Worm (Caenorhabditis elegans) whole organism, L1 larva: ENCODE data around the gene T26A5.8.

ENCODE experiments used
- C04F5.9 ChIP-seq: sonication (generic microtip); optimal IDR thresholded peaks from 2 replicates; lab custom pipeline; 2016; ENCODE audit warnings: missing genetic modification characterization, missing compliant biosample characterization
- C34B4.2 ChIP-seq: sonication (generic microtip); optimal IDR thresholded peaks from 2 replicates; lab custom pipeline; 2017; ENCODE audit warnings: mild to moderate bottlenecking, missing genetic modification characterization, missing compliant biosample characterization
- F16B12.6 ChIP-seq: fragments of 150-350 bp; optimal IDR thresholded peaks from 2 replicates; lab custom pipeline; 2014; ENCODE audit warnings: missing biosample characterization, missing genetic modification characterization
- Y116A8C.19 ChIP-seq: sonication (generic microtip); optimal IDR thresholded peaks from 2 replicates; lab custom pipeline; 2016; ENCODE audit warnings: missing compliant biosample characterization, missing genetic modification characterization, borderline replicate concordance
- alr-1 ChIP-seq: fragments of 200-800 bp; sonication (Bioruptor generic); optimal IDR thresholded peaks from 2 replicates; lab custom pipeline; 2018; ENCODE audit warnings: borderline replicate concordance, mild to moderate bottlenecking, missing genetic modification characterization, missing compliant biosample characterization
- aly-2 ChIP-seq: fragments of 150-350 bp; optimal IDR thresholded peaks from 2 replicates; lab custom pipeline; 2014; ENCODE audit warnings: missing biosample characterization, missing genetic modification characterization
- ama-1 ChIP-seq: fragments of 150-350 bp; optimal IDR thresholded peaks from 2 replicates; lab custom pipeline; 2014
- ceh-8 ChIP-seq: fragments of 200-800 bp; sonication (Bioruptor generic); optimal IDR thresholded peaks from 2 replicates; lab custom pipeline; 2018; ENCODE audit warnings: mild to moderate bottlenecking, missing genetic modification characterization, moderate library complexity, missing compliant biosample characterization
- ceh-82 ChIP-seq, 3 experiments: fragments of 150-350 bp in 1 of 3; sonication (generic microtip) in 2 of 3; optimal IDR thresholded peaks; 2 replicates each; lab custom pipeline; 2014 to 2017; ENCODE audit warnings: missing biosample characterization in 3 of 3, missing genetic modification characterization in 3 of 3
- ces-1 ChIP-seq: fragments of 150-350 bp; optimal IDR thresholded peaks from 2 replicates; lab custom pipeline; 2014; ENCODE audit warnings: missing biosample characterization, missing genetic modification reagents, missing genetic modification characterization
- dpl-1 ChIP-seq, 3 experiments: fragments of 150-350 bp in 2 of 3; sonication (generic microtip) in 1 of 3; optimal IDR thresholded peaks; 2 replicates each; lab custom pipeline; 2014 to 2017; ENCODE audit warnings: missing biosample characterization in 3 of 3, missing genetic modification characterization in 3 of 3, missing genetic modification reagents in 3 of 3
- dsc-1 ChIP-seq: sonication (generic microtip); optimal IDR thresholded peaks from 2 replicates; lab custom pipeline; 2016; ENCODE audit warnings: mild to moderate bottlenecking, missing genetic modification characterization, missing compliant biosample characterization
- efl-1 ChIP-seq, 4 experiments: fragments of 150-350 bp; optimal IDR thresholded peaks in 3 of 4; peaks in 1 of 4; 1 replicate in 1 of 4; 2 replicates in 3 of 4; lab custom pipeline; 2014; ENCODE audit warnings: missing biosample characterization in 2 of 4, missing genetic modification characterization in 2 of 4, missing genetic modification reagents in 2 of 4
- efl-3 ChIP-seq: fragments of 200-800 bp; sonication (Bioruptor generic); optimal IDR thresholded peaks from 2 replicates; lab custom pipeline; 2018; ENCODE audit warnings: mild to moderate bottlenecking, missing genetic modification characterization, missing compliant biosample characterization
- egl-13 ChIP-seq: sonication (generic microtip); optimal IDR thresholded peaks from 2 replicates; lab custom pipeline; 2016; ENCODE audit warnings: missing genotype, missing genetic modification reagents, missing genetic modification characterization, missing compliant biosample characterization
- egl-27 ChIP-seq, 2 experiments: fragments of 150-350 bp in 1 of 2; sonication (generic microtip); optimal IDR thresholded peaks; 3 replicates each; lab custom pipeline; 2017 to 2018; ENCODE audit warnings: missing biosample characterization in 2 of 2, missing genetic modification characterization in 2 of 2, missing genetic modification reagents in 2 of 2
- ets-5 ChIP-seq: fragments of 200-800 bp; sonication (Bioruptor generic); IDR thresholded peaks from 2 replicates; pipeline ENCODE4 v1.3.6; 2022; ENCODE audit warnings: missing genetic modification characterization, missing compliant biosample characterization
- fkh-8 ChIP-seq: sonication (generic microtip); optimal IDR thresholded peaks from 2 replicates; lab custom pipeline; 2016; ENCODE audit warnings: mild to moderate bottlenecking, missing genetic modification characterization, missing compliant biosample characterization
- fos-1 ChIP-seq: fragments of 150-350 bp; optimal IDR thresholded peaks from 2 replicates; lab custom pipeline; 2014; ENCODE audit warnings: missing biosample characterization, missing genetic modification characterization
- hlh-4 ChIP-seq: sonication (generic microtip); optimal IDR thresholded peaks from 2 replicates; lab custom pipeline; 2016; ENCODE audit warnings: mild to moderate bottlenecking, missing genetic modification characterization, missing compliant biosample characterization
- hpl-2 ChIP-seq: fragments of 150-350 bp; optimal IDR thresholded peaks from 2 replicates; lab custom pipeline; 2014; ENCODE audit warnings: missing biosample characterization, missing genetic modification reagents, missing genetic modification characterization
- isw-1 ChIP-seq: fragments of 200-800 bp; sonication (Bioruptor generic); IDR thresholded peaks from 2 replicates; pipeline ENCODE4 v1.3.6; 2022; ENCODE audit warnings: missing genetic modification characterization, missing compliant biosample characterization
- lin-13 ChIP-seq: fragments of 150-350 bp; optimal IDR thresholded peaks from 2 replicates; lab custom pipeline; 2014; ENCODE audit warnings: missing biosample characterization, missing genetic modification reagents, missing genetic modification characterization
- lin-14 ChIP-seq: fragments of 200-800 bp; sonication (Bioruptor generic); optimal IDR thresholded peaks from 2 replicates; lab custom pipeline; 2018; ENCODE audit warnings: mild to moderate bottlenecking, missing genetic modification characterization, moderate library complexity, missing compliant biosample characterization
- lin-15B ChIP-seq: fragments of 150-350 bp; sonication (generic microtip); optimal IDR thresholded peaks from 3 replicates; lab custom pipeline; 2014; ENCODE audit warnings: missing biosample characterization, missing genetic modification characterization
- lin-35 ChIP-seq, 2 experiments: fragments of 150-350 bp; optimal IDR thresholded peaks; 2 replicates each; lab custom pipeline; 2014; ENCODE audit warnings: missing biosample characterization in 2 of 2, missing genetic modification characterization in 2 of 2, missing genetic modification reagents in 2 of 2
- lir-3 ChIP-seq: sonication (generic microtip); optimal IDR thresholded peaks from 2 replicates; lab custom pipeline; 2016; ENCODE audit warnings: mild to moderate bottlenecking, missing genetic modification characterization, moderate library complexity, missing compliant biosample characterization; ENCODE audit not compliant: poor library complexity
- mab-9 ChIP-seq: fragments of 200-800 bp; sonication (Bioruptor generic); IDR thresholded peaks from 2 replicates; pipeline ENCODE4 v1.3.6; 2022; ENCODE audit warnings: missing genetic modification reagents, missing genetic modification characterization, missing compliant biosample characterization
- mdl-1 ChIP-seq, 2 experiments: fragments of 150-350 bp; optimal IDR thresholded peaks; 2 replicates each; lab custom pipeline; 2014 to 2017; ENCODE audit warnings: missing biosample characterization in 2 of 2, missing genetic modification characterization in 2 of 2, inconsistent platforms in 1 of 2
- mef-2 ChIP-seq: fragments of 150-350 bp; optimal IDR thresholded peaks from 2 replicates; lab custom pipeline; 2014; ENCODE audit warnings: missing biosample characterization, missing genetic modification characterization
- mep-1 ChIP-seq: fragments of 150-350 bp; optimal IDR thresholded peaks from 2 replicates; lab custom pipeline; 2014; ENCODE audit warnings: missing biosample characterization, missing genetic modification characterization
- nhr-11 ChIP-seq: fragments of 150-350 bp; optimal IDR thresholded peaks from 2 replicates; lab custom pipeline; 2014; ENCODE audit warnings: missing biosample characterization, missing genetic modification characterization
- nhr-12 ChIP-seq: sonication (generic microtip); optimal IDR thresholded peaks from 2 replicates; lab custom pipeline; 2017; ENCODE audit warnings: missing biosample characterization, missing genetic modification characterization
- nhr-19 ChIP-seq: fragments of 200-800 bp; sonication (Bioruptor generic); conservative IDR thresholded peaks from 2 replicates; pipeline ENCODE4 v1.3.6; 2022; ENCODE audit warnings: missing genetic modification characterization, missing compliant biosample characterization
- nhr-28 ChIP-seq: fragments of 150-350 bp; optimal IDR thresholded peaks from 2 replicates; lab custom pipeline; 2014; ENCODE audit warnings: missing biosample characterization, missing genetic modification characterization
- nhr-47 ChIP-seq: sonication (generic microtip); optimal IDR thresholded peaks from 2 replicates; lab custom pipeline; 2016; ENCODE audit warnings: mild to moderate bottlenecking, missing genetic modification characterization, moderate library complexity, missing compliant biosample characterization
- nhr-71 ChIP-seq: sonication (generic microtip); optimal IDR thresholded peaks from 2 replicates; lab custom pipeline; 2016; ENCODE audit warnings: mild to moderate bottlenecking, missing genetic modification characterization, moderate library complexity, missing compliant biosample characterization
- nhr-77 ChIP-seq: fragments of 150-350 bp; optimal IDR thresholded peaks from 2 replicates; lab custom pipeline; 2014; ENCODE audit warnings: missing biosample characterization, missing genetic modification characterization
- nhr-84 ChIP-seq: sonication (generic microtip); optimal IDR thresholded peaks from 2 replicates; lab custom pipeline; 2017; ENCODE audit warnings: missing biosample characterization, missing genetic modification characterization
- pag-3 ChIP-seq: sonication (generic microtip); optimal IDR thresholded peaks from 2 replicates; lab custom pipeline; 2017; ENCODE audit warnings: missing genetic modification characterization, mild to moderate bottlenecking, missing compliant biosample characterization, antibody characterized with exemption, borderline replicate concordance; ENCODE audit not compliant: insufficient read depth
- pax-3 ChIP-seq: fragments of 200-800 bp; sonication (Bioruptor generic); optimal IDR thresholded peaks from 2 replicates; lab custom pipeline; 2018; ENCODE audit warnings: mild to moderate bottlenecking, missing genetic modification characterization, moderate library complexity, missing compliant biosample characterization
- rnt-1 ChIP-seq: sonication (generic microtip); optimal IDR thresholded peaks from 2 replicates; lab custom pipeline; 2016; ENCODE audit warnings: mild to moderate bottlenecking, missing genetic modification characterization, moderate library complexity, missing compliant biosample characterization
- skn-1 ChIP-seq: fragments of 150-350 bp; optimal IDR thresholded peaks from 2 replicates; lab custom pipeline; 2014; ENCODE audit warnings: missing biosample characterization, missing genetic modification characterization
- snpc-4 ChIP-seq: fragments of 150-350 bp; optimal IDR thresholded peaks from 2 replicates; lab custom pipeline; 2014; ENCODE audit warnings: missing biosample characterization, missing genetic modification characterization
- snu-23 ChIP-seq: sonication (generic microtip); optimal IDR thresholded peaks from 2 replicates; lab custom pipeline; 2016; ENCODE audit warnings: missing genetic modification characterization, missing compliant biosample characterization
- sox-4 ChIP-seq: sonication (generic microtip); optimal IDR thresholded peaks from 2 replicates; lab custom pipeline; 2016; ENCODE audit warnings: missing genetic modification characterization, missing compliant biosample characterization
- swsn-7 ChIP-seq: sonication (generic microtip); optimal IDR thresholded peaks from 2 replicates; lab custom pipeline; 2016; ENCODE audit warnings: missing genetic modification characterization, missing compliant biosample characterization
- unc-130 ChIP-seq: fragments of 150-350 bp; optimal IDR thresholded peaks from 2 replicates; lab custom pipeline; 2017; ENCODE audit warnings: missing biosample characterization, missing genetic modification characterization, inconsistent platforms
- unc-30 ChIP-seq: sonication (generic microtip); optimal IDR thresholded peaks from 2 replicates; lab custom pipeline; 2017; ENCODE audit warnings: missing biosample characterization, missing genetic modification characterization
- unc-62 ChIP-seq: fragments of 150-350 bp; optimal IDR thresholded peaks from 2 replicates; lab custom pipeline; 2014; ENCODE audit warnings: missing biosample characterization, missing genetic modification reagents, missing genetic modification characterization
- unc-86 ChIP-seq: sonication (generic microtip); optimal IDR thresholded peaks from 2 replicates; lab custom pipeline; 2016; ENCODE audit warnings: missing genetic modification characterization, missing compliant biosample characterization
- vab-15 ChIP-seq: sonication (generic microtip); optimal IDR thresholded peaks from 2 replicates; lab custom pipeline; 2017; ENCODE audit warnings: missing genotype, mild to moderate bottlenecking, missing genetic modification characterization, missing compliant biosample characterization

The T26A5.8 gene

ce11 chrIII:6464113-6464571 is 1.5 kb upstream of the T26A5.8 start:
- no peak for TF ChIP-seq alr-1 (tag; lab: Kevin White, UChicago)
- no peak for TF ChIP-seq vab-15 (tag; lab: Kevin White, UChicago)
- TF ChIP-seq mep-1 = peak; percentile 57
- TF ChIP-seq snpc-4 (tag; lab: Kevin White, UChicago) = peak; percentile 49
- TF ChIP-seq efl-3 = peak; percentile 1
- peak; percentile 22 to 89 for TF ChIP-seq mdl-1 (tag; optimal IDR thresholded peaks at IDR 0.05; lab: Kevin White, UChicago)
- TF ChIP-seq nhr-11 (tag; lab: Kevin White, UChicago) = no peak
- TF ChIP-seq snu-23 (GFP tag; lab: Kevin White, UChicago) = peak; percentile 93
- peak; percentile 85 for TF ChIP-seq dsc-1 (tag; lab: Kevin White, UChicago)
- no peak for TF ChIP-seq Y116A8C.19 (tag; lab: Kevin White, UChicago)
- no peak for TF ChIP-seq lir-3 (tag; lab: Kevin White, UChicago)
- peak; percentile 86 for TF ChIP-seq skn-1 (tag; lab: Kevin White, UChicago)
- peak; percentile 78 to 83 (median 78) for TF ChIP-seq dpl-1 (GFP tag; optimal IDR thresholded peaks at IDR 0.05; lab: Kevin White, UChicago)
- TF ChIP-seq nhr-47 (tag; lab: Kevin White, UChicago) = peak; percentile 90
- TF ChIP-seq egl-13 (tag; lab: Kevin White, UChicago) = peak; percentile 66
- peak; percentile 50 for TF ChIP-seq nhr-77 (tag; lab: Kevin White, UChicago)
- peak; percentile 88 for TF ChIP-seq fkh-8 (tag; lab: Kevin White, UChicago)
- peak; percentile 61 to 83 for TF ChIP-seq efl-1 (optimal IDR thresholded peaks at IDR 0.05; lab: Kevin White, UChicago)
- TF ChIP-seq efl-1 (GFP tag; optimal IDR thresholded peaks at IDR 0.05 in 1 of 2; lab: Kevin White, UChicago) = peak; percentile 80 to 98
- peak; percentile 79 to 83 for TF ChIP-seq lin-35 (GFP tag; optimal IDR thresholded peaks at IDR 0.05; lab: Kevin White, UChicago)
- peak; percentile 11 for TF ChIP-seq C34B4.2 (tag; lab: Kevin White, UChicago)
- TF ChIP-seq ama-1 = no peak
- peak; percentile 91 for TF ChIP-seq nhr-19
- peak; percentile 63 for TF ChIP-seq F16B12.6
- peak; percentile 74 for TF ChIP-seq isw-1 (GFP tag; lab: Robert Waterston, UW)
- TF ChIP-seq C04F5.9 (tag; lab: Kevin White, UChicago) = peak; percentile 11
- TF ChIP-seq pag-3 (tag; lab: Kevin White, UChicago) = no peak
- TF ChIP-seq pax-3 (tag; lab: Kevin White, UChicago) = peak; percentile 69
- no peak for TF ChIP-seq nhr-28 (tag; lab: Kevin White, UChicago)
- TF ChIP-seq ceh-8 = peak; percentile 62
- no peak for TF ChIP-seq unc-62 (GFP tag; lab: Kevin White, UChicago)
- peak; percentile 91 for TF ChIP-seq swsn-7 (tag; lab: Kevin White, UChicago)
- peak; percentile 94 for TF ChIP-seq nhr-71 (tag; lab: Kevin White, UChicago)
- no peak for TF ChIP-seq hpl-2 (GFP tag; lab: Kevin White, UChicago)
- TF ChIP-seq ceh-82 (tag; optimal IDR thresholded peaks at IDR 0.05; lab: Kevin White, UChicago) = peak; percentile 78 to 92 (median 83)
- no peak for TF ChIP-seq ces-1 (GFP tag; lab: Kevin White, UChicago)
- peak; percentile 82 for TF ChIP-seq rnt-1 (tag; lab: Kevin White, UChicago)
- TF ChIP-seq egl-27 (tag; optimal IDR thresholded peaks at IDR 0.05; lab: Kevin White, UChicago) = no peak
- TF ChIP-seq sox-4 (tag; lab: Kevin White, UChicago) = no peak
- TF ChIP-seq lin-13 (GFP tag; lab: Kevin White, UChicago) = peak; percentile 85
- no peak for TF ChIP-seq fos-1 (tag; lab: Kevin White, UChicago)
- TF ChIP-seq hlh-4 = no peak
- TF ChIP-seq ets-5 (GFP tag; lab: Robert Waterston, UW) = no peak
- TF ChIP-seq nhr-84 (tag; lab: Kevin White, UChicago) = no peak
- no peak for TF ChIP-seq unc-30
- peak; percentile 73 for TF ChIP-seq mef-2 (tag; lab: Kevin White, UChicago)
- peak; percentile 69 for TF ChIP-seq lin-15B (tag; lab: Kevin White, UChicago)
- TF ChIP-seq unc-86 (tag; lab: Kevin White, UChicago) = peak; percentile 64
- peak; percentile 95 for TF ChIP-seq lin-14 (GFP tag; lab: Kevin White, UChicago)
- no peak for TF ChIP-seq nhr-12 (tag; lab: Kevin White, UChicago)
- TF ChIP-seq aly-2 (tag; lab: Kevin White, UChicago) = no peak
- TF ChIP-seq unc-130 (tag; lab: Kevin White, UChicago) = peak; percentile 68
- peak; percentile 71 for TF ChIP-seq mab-9 (GFP tag; lab: Robert Waterston, UW)
